Worm (Caenorhabditis elegans): Measurements from ENCODE around the gene Y41D4A.3.

Y41D4A.3 gene

ce11 chrIV:1709695-1710315 is 43.8 kb upstream of the Y41D4A.3 start, which contains the start of the genes pbs-1 and K08D12.3 (continued):
- TF ChIP-seq ceh-62 (tag; optimal IDR thresholded peaks at IDR 0.05): no peak
- no peak for TF ChIP-seq F37D6.2 (tag; optimal IDR thresholded peaks at IDR 0.05)
- TF ChIP-seq aha-1 (tag): peak; percentile 71
- 0 out of 2 replicates have a peak, but pooled peaks have one; percentile 17 for TF ChIP-seq arid-1 (GFP tag; conservative IDR thresholded peaks at IDR 0.05)
- no peak for TF ChIP-seq madf-5 (GFP tag; IDR thresholded peaks at IDR 0.05)
- TF ChIP-seq pha-4 (GFP tag; IDR thresholded peaks at IDR 0.05): no peak
- TF ChIP-seq pha-4 (tag; optimal IDR thresholded peaks at IDR 0.05): no peak
- TF ChIP-seq dmd-9 (GFP tag; IDR thresholded peaks at IDR 0.05): no peak
- no peak for TF ChIP-seq Y48G9A.11 (GFP tag; IDR thresholded peaks at IDR 0.05)
- TF ChIP-seq hmg-1.1 (GFP tag; IDR thresholded peaks at IDR 0.05): no peak; the same call in 1 of the 2 replicates
- TF ChIP-seq zfp-2 (tag; optimal IDR thresholded peaks at IDR 0.05): peak; percentile 93
- TF ChIP-seq nhr-48 (tag; optimal IDR thresholded peaks at IDR 0.05): peak; percentile 6
- no peak for TF ChIP-seq tag-97 (GFP tag; IDR thresholded peaks at IDR 0.05)
- TF ChIP-seq snpc-4 (tag; optimal IDR thresholded peaks at IDR 0.05): no peak
- peak; percentile 40 for TF ChIP-seq nhr-11 (tag; optimal IDR thresholded peaks at IDR 0.05)
- peak; percentile 39 for TF ChIP-seq nhr-28 (tag; optimal IDR thresholded peaks at IDR 0.05)
- TF ChIP-seq jun-1 (tag; optimal IDR thresholded peaks at IDR 0.05): no peak
- no peak for TF ChIP-seq set-16 (GFP tag; IDR thresholded peaks at IDR 0.05)
- no peak for TF ChIP-seq gei-8 (GFP tag; optimal IDR thresholded peaks at IDR 0.05)
- no peak for TF ChIP-seq unc-62 (GFP tag; optimal IDR thresholded peaks at IDR 0.05 in 1 of 2)
- no peak for TF ChIP-seq unc-62 (tag; optimal IDR thresholded peaks at IDR 0.05)
- no peak for TF ChIP-seq aly-2 (tag; optimal IDR thresholded peaks at IDR 0.05)
- TF ChIP-seq D1046.2 (GFP tag; IDR thresholded peaks at IDR 0.05): no peak
- TF ChIP-seq mdt-29 (GFP tag; IDR thresholded peaks at IDR 0.05): no peak
- TF ChIP-seq hlh-11 (tag; optimal IDR thresholded peaks at IDR 0.05): peak; percentile 79
- no peak for TF ChIP-seq ceh-82 (tag; optimal IDR thresholded peaks at IDR 0.05)
- TF ChIP-seq nhr-111 (GFP tag; optimal IDR thresholded peaks at IDR 0.05): no peak
- 0 out of 2 replicates have a peak, but pooled peaks have one; percentile 26 for TF ChIP-seq nhr-42 (GFP tag; IDR thresholded peaks at IDR 0.05)
- TF ChIP-seq dpl-1 (GFP tag; optimal IDR thresholded peaks at IDR 0.05): peak; percentile 93
- no peak for TF ChIP-seq R02D3.7 (tag; optimal IDR thresholded peaks at IDR 0.05)
- TF ChIP-seq ztf-11 (tag; optimal IDR thresholded peaks at IDR 0.05): no peak
- no peak for TF ChIP-seq unc-130 (GFP tag; optimal IDR thresholded peaks at IDR 0.05)
- no peak for TF ChIP-seq ces-1 (GFP tag; optimal IDR thresholded peaks at IDR 0.05)
- no peak for TF ChIP-seq Y105C5A.15 (GFP tag; IDR thresholded peaks at IDR 0.05)
- peak in 1 of 2 experiments; percentile 92 for TF ChIP-seq lsy-2 (tag; optimal IDR thresholded peaks at IDR 0.05)
- peak in 1 of 2 experiments; percentile 49 for TF ChIP-seq mdl-1 (tag; optimal IDR thresholded peaks at IDR 0.05)
- peak; percentile 83 for TF ChIP-seq mes-2 (tag; optimal IDR thresholded peaks at IDR 0.05; ENCODE audit: poor library complexity, severe bottlenecking)
- TF ChIP-seq nhr-77 (tag; optimal IDR thresholded peaks at IDR 0.05): peak; percentile 14
- no peak for TF ChIP-seq nhr-10 (tag; optimal IDR thresholded peaks at IDR 0.05)
- peak; percentile 59 for TF ChIP-seq lin-13 (GFP tag; optimal IDR thresholded peaks at IDR 0.05)
- TF ChIP-seq ama-1 (optimal IDR thresholded peaks at IDR 0.05): peak; percentile 27
- TF ChIP-seq tra-1 (GFP tag; IDR thresholded peaks at IDR 0.05): no peak
- no peak for TF ChIP-seq ZK337.2 (GFP tag; IDR thresholded peaks at IDR 0.05)
- no peak for TF ChIP-seq daf-12 (tag; optimal IDR thresholded peaks at IDR 0.05)
- TF ChIP-seq nhr-237 (tag; optimal IDR thresholded peaks at IDR 0.05): no peak
- TF ChIP-seq nhr-25 (tag; optimal IDR thresholded peaks at IDR 0.05; ENCODE audit: borderline replicate concordance, insufficient read depth): peak; percentile 48
- no peak for TF ChIP-seq fos-1 (tag; optimal IDR thresholded peaks at IDR 0.05)
- no peak for TF ChIP-seq madf-9 (GFP tag; conservative IDR thresholded peaks at IDR 0.05)
- peak; percentile 62 for TF ChIP-seq nhr-6 (tag; optimal IDR thresholded peaks at IDR 0.05)
- peak; percentile 69 for TF ChIP-seq rbr-2 (tag; optimal IDR thresholded peaks at IDR 0.05)
- no peak for TF ChIP-seq attf-4 (tag; optimal IDR thresholded peaks at IDR 0.05)
- no peak for TF ChIP-seq F49E8.2 (tag; optimal IDR thresholded peaks at IDR 0.05; ENCODE audit: borderline replicate concordance)

Measured in whole organism, L4 larva.